Fruit fly (Drosophila melanogaster) whole organism, prepupa: Measurements from ENCODE around the gene CG8326.

Source experiments
- Blimp-1 ChIP-seq: fragments of 200-800 bp; sonication (Bioruptor generic); optimal IDR thresholded peaks from 3 replicates; lab custom pipeline; 2017; ENCODE audit warnings: missing biosample characterization, missing genetic modification characterization, mild to moderate bottlenecking, moderate library complexity, missing genetic modification reagents
- CG11902 ChIP-seq: fragments of 200-800 bp; sonication (Bioruptor generic); optimal IDR thresholded peaks from 3 replicates; lab custom pipeline; 2016; ENCODE audit warnings: missing biosample characterization, missing genetic modification characterization
- CG15336 ChIP-seq: fragments of 200-800 bp; sonication (Bioruptor generic); IDR thresholded peaks from 2 replicates; pipeline ENCODE4 v1.3.6; 2022; ENCODE audit warnings: missing biosample characterization, missing genetic modification characterization
- CG1621 ChIP-seq: fragments of 200-800 bp; sonication (Bioruptor generic); optimal IDR thresholded peaks from 3 replicates; lab custom pipeline; 2018; ENCODE audit warnings: missing biosample characterization, mild to moderate bottlenecking, missing genetic modification characterization
- CG3032 ChIP-seq: fragments of 200-800 bp; optimal IDR thresholded peaks from 2 replicates; lab custom pipeline; 2019; ENCODE audit warnings: missing biosample characterization, mild to moderate bottlenecking, missing genetic modification characterization, moderate library complexity
- CG34406 ChIP-seq: fragments of 200-800 bp; sonication (Bioruptor generic); optimal IDR thresholded peaks from 3 replicates; lab custom pipeline; 2016; ENCODE audit warnings: missing biosample characterization, missing genetic modification characterization
- CG3919 ChIP-seq: fragments of 200-800 bp; sonication (Bioruptor generic); optimal IDR thresholded peaks from 3 replicates; lab custom pipeline; 2016; ENCODE audit warnings: missing biosample characterization, missing genetic modification characterization
- CG6163 ChIP-seq: fragments of 200-800 bp; sonication (Bioruptor generic); IDR thresholded peaks from 3 replicates; pipeline ENCODE4 v1.3.6; 2022; ENCODE audit warnings: missing biosample characterization, missing genetic modification characterization
- CG8119 ChIP-seq: fragments of 200-800 bp; sonication (Bioruptor generic); IDR thresholded peaks from 3 replicates; pipeline ENCODE4 v1.3.6; 2022; ENCODE audit warnings: missing biosample characterization, missing genetic modification characterization
- CG8319 ChIP-seq: fragments of 200-800 bp; sonication (Bioruptor generic); optimal IDR thresholded peaks from 3 replicates; lab custom pipeline; 2016; ENCODE audit warnings: missing biosample characterization, missing genetic modification characterization
- CG9139 ChIP-seq: fragments of 200-800 bp; sonication (Bioruptor generic); optimal IDR thresholded peaks from 3 replicates; lab custom pipeline; 2017; ENCODE audit warnings: missing biosample characterization, mild to moderate bottlenecking, missing genetic modification characterization
- Eip78C ChIP-seq: fragments of 200-800 bp; sonication (Bioruptor generic); peaks from one replicate; lab custom pipeline; 2016; ENCODE audit warnings: missing biosample characterization, missing genetic modification characterization
- Ets96B ChIP-seq: fragments of 200-800 bp; optimal IDR thresholded peaks from 2 replicates; lab custom pipeline; 2019; ENCODE audit warnings: missing biosample characterization, mild to moderate bottlenecking, missing genetic modification characterization, moderate library complexity
- Gug ChIP-seq: fragments of 200-800 bp; sonication (Bioruptor generic); IDR thresholded peaks from 2 replicates; pipeline ENCODE4 v1.3.6; 2022; ENCODE audit warnings: missing biosample characterization, missing genetic modification characterization
- Lpt ChIP-seq: fragments of 200-800 bp; sonication (Bioruptor generic); optimal IDR thresholded peaks from 3 replicates; lab custom pipeline; 2016; ENCODE audit warnings: missing biosample characterization, missing genetic modification characterization
- Met ChIP-seq: fragments of 200-800 bp; sonication (Bioruptor generic); optimal IDR thresholded peaks from 3 replicates; lab custom pipeline; 2016; ENCODE audit warnings: missing biosample characterization, missing genetic modification characterization
- Sox102F ChIP-seq: fragments of 200-800 bp; sonication (Bioruptor generic); optimal IDR thresholded peaks from 2 replicates; lab custom pipeline; 2016; ENCODE audit warnings: missing biosample characterization, mild to moderate bottlenecking, missing genetic modification characterization
- Sox14 ChIP-seq: fragments of 200-800 bp; sonication (Bioruptor generic); optimal IDR thresholded peaks from 3 replicates; lab custom pipeline; 2016; ENCODE audit warnings: missing biosample characterization, missing genetic modification characterization
- achi ChIP-seq: fragments of 200-800 bp; sonication (Bioruptor generic); optimal IDR thresholded peaks from 3 replicates; lab custom pipeline; 2016; ENCODE audit warnings: missing biosample characterization, missing genetic modification characterization
- acj6 ChIP-seq: fragments of 200-800 bp; sonication (Bioruptor generic); optimal IDR thresholded peaks from 3 replicates; lab custom pipeline; 2016; ENCODE audit warnings: missing biosample characterization, missing genetic modification characterization
- cyc ChIP-seq: fragments of 200-800 bp; sonication (Bioruptor generic); optimal IDR thresholded peaks from 3 replicates; lab custom pipeline; 2016; ENCODE audit warnings: missing biosample characterization, missing genetic modification characterization
- dsx ChIP-seq: fragments of 200-800 bp; optimal IDR thresholded peaks from 3 replicates; lab custom pipeline; 2019; ENCODE audit warnings: missing biosample characterization, mild to moderate bottlenecking, missing genetic modification characterization, moderate library complexity; ENCODE audit not compliant: poor library complexity, severe bottlenecking
- eg ChIP-seq: fragments of 200-800 bp; sonication (Bioruptor generic); IDR thresholded peaks from 3 replicates; pipeline ENCODE4 v1.3.6; 2022; ENCODE audit warnings: missing biosample characterization, missing genetic modification characterization
- esn ChIP-seq: fragments of 200-800 bp; sonication (Bioruptor generic); optimal IDR thresholded peaks from 2 replicates; lab custom pipeline; 2016; ENCODE audit warnings: missing biosample characterization, mild to moderate bottlenecking, missing genetic modification characterization, moderate library complexity
- fd59A ChIP-seq: fragments of 200-800 bp; sonication (Bioruptor generic); optimal IDR thresholded peaks from 2 replicates; lab custom pipeline; 2017; ENCODE audit warnings: missing biosample characterization, mild to moderate bottlenecking, missing genetic modification characterization, missing genetic modification reagents
- fd85E ChIP-seq: fragments of 200-800 bp; sonication (Bioruptor generic); optimal IDR thresholded peaks from 3 replicates; lab custom pipeline; 2016; ENCODE audit warnings: missing biosample characterization, missing genetic modification characterization
- fkh ChIP-seq: fragments of 200-800 bp; sonication (Bioruptor generic); optimal IDR thresholded peaks from 3 replicates; lab custom pipeline; 2017; ENCODE audit warnings: missing biosample characterization, mild to moderate bottlenecking, missing genetic modification characterization, moderate library complexity
- lz ChIP-seq: fragments of 200-800 bp; sonication (Bioruptor generic); optimal IDR thresholded peaks from 3 replicates; lab custom pipeline; 2016; ENCODE audit warnings: missing biosample characterization, missing genetic modification characterization
- net ChIP-seq: fragments of 200-800 bp; sonication (Bioruptor generic); optimal IDR thresholded peaks from 3 replicates; lab custom pipeline; 2016; ENCODE audit warnings: missing biosample characterization, missing genetic modification characterization
- pdm3 ChIP-seq: fragments of 200-800 bp; sonication (Bioruptor generic); optimal IDR thresholded peaks from 3 replicates; lab custom pipeline; 2016; ENCODE audit warnings: missing biosample characterization, missing genetic modification characterization
- salr ChIP-seq, 2 experiments: fragments of 200-800 bp; sonication (Bioruptor generic); optimal IDR thresholded peaks; 3 replicates each; lab custom pipeline; 2016 to 2018; ENCODE audit warnings: missing biosample characterization in 2 of 2, missing genetic modification characterization in 2 of 2, mild to moderate bottlenecking in 1 of 2
- ss ChIP-seq, 2 experiments: fragments of 200-800 bp; sonication (Bioruptor generic); optimal IDR thresholded peaks; 2 replicates in 1 of 2; 3 replicates in 1 of 2; lab custom pipeline; 2017 to 2018; ENCODE audit warnings: mild to moderate bottlenecking in 2 of 2, missing biosample characterization in 2 of 2, missing genetic modification characterization in 2 of 2, moderate library complexity in 1 of 2
- svp ChIP-seq: fragments of 200-800 bp; sonication (Bioruptor generic); peaks from one replicate; lab custom pipeline; 2016; ENCODE audit warnings: missing biosample characterization, missing genetic modification characterization
- topi ChIP-seq: fragments of 200-800 bp; sonication (Bioruptor generic); optimal IDR thresholded peaks from 3 replicates; lab custom pipeline; 2016; ENCODE audit warnings: missing biosample characterization, missing genetic modification characterization
- vri ChIP-seq: fragments of 200-800 bp; sonication (Bioruptor generic); optimal IDR thresholded peaks from 3 replicates; lab custom pipeline; 2016; ENCODE audit warnings: missing biosample characterization, mild to moderate bottlenecking, missing genetic modification characterization

CG8326 gene

dm6 chrX:17677953-17678668, 48.8 kb upstream of the CG8326 start (continued):
- peak; percentile 55 for TF ChIP-seq CG3032 (tag; lab: Kevin White, UChicago)
- peak; percentile 62; the same call in 1 of the 3 replicates for TF ChIP-seq eg (GFP tag; lab: Robert Waterston, UW)
- peak; percentile 34 for TF ChIP-seq CG8319 (GFP tag; lab: Kevin White, UChicago)
- TF ChIP-seq pdm3 (GFP tag; lab: Kevin White, UChicago), result peak; percentile 51
- TF ChIP-seq acj6 (GFP tag; lab: Kevin White, UChicago), result peak; percentile 50
- peak; percentile 65 for TF ChIP-seq topi
- peak; percentile 60 for TF ChIP-seq CG34406 (GFP tag; lab: Kevin White, UChicago)
- no peak for TF ChIP-seq CG9139 (GFP tag; lab: Kevin White, UChicago)
- TF ChIP-seq Sox14 (GFP tag; lab: Kevin White, UChicago), result peak; percentile 2
- TF ChIP-seq CG1621 (tag; lab: Kevin White, UChicago), result no peak
- TF ChIP-seq fd85E, result no peak
- peak; percentile 37 for TF ChIP-seq cyc (GFP tag; lab: Kevin White, UChicago)
- TF ChIP-seq fkh, result no peak
- peak; percentile 64 for TF ChIP-seq Met (GFP tag; lab: Kevin White, UChicago)
- TF ChIP-seq Sox102F, result peak; percentile 18

dm6 chrX:17671788-17672187, 42.5 kb upstream of the CG8326 start, which contains the start of gene CG12990:
TSS of gene CG12990 (minus strand) at chrX:17671888.
- TF ChIP-seq Blimp-1 (GFP tag; lab: Kevin White, UChicago) (no peak), pdm3 (GFP tag; lab: Kevin White, UChicago) (no peak), Gug (GFP tag; lab: Robert Waterston, UW) (no peak), achi (GFP tag; lab: Kevin White, UChicago) (no peak), salr (GFP tag; optimal IDR thresholded peaks at IDR 0.05; lab: Kevin White, UChicago) (no peak), CG3919 (GFP tag; lab: Kevin White, UChicago) (no peak), dsx (no peak), CG6163 (GFP tag; lab: Robert Waterston, UW) (no peak), CG8319 (GFP tag; lab: Kevin White, UChicago) (no peak), Ets96B (tag; lab: Kevin White, UChicago) (no peak), CG11902 (GFP tag; lab: Kevin White, UChicago) (no peak), ss (GFP tag; optimal IDR thresholded peaks at IDR 0.05; lab: Kevin White, UChicago) (no peak)

dm6 chrX:17659119-17659452, 29.8 kb upstream of the CG8326 start:
- TF ChIP-seq vri, result peak; percentile 88
- no peak for TF ChIP-seq net (GFP tag; lab: Kevin White, UChicago)

dm6 chrX:17658207-17659118, 29.2 kb upstream of the CG8326 start:
- TF ChIP-seq fkh, result peak; percentile 72
- TF ChIP-seq esn (GFP tag; lab: Kevin White, UChicago), result no peak
- peak; percentile 51 for TF ChIP-seq Eip78C
- no peak for TF ChIP-seq topi
- peak; percentile 84 for TF ChIP-seq svp (GFP tag; lab: Kevin White, UChicago)
- TF ChIP-seq CG6163 (GFP tag; lab: Robert Waterston, UW), result 0 out of 3 replicates have a peak, but pooled peaks have one; percentile 25
- no peak for TF ChIP-seq fd59A (GFP tag; lab: Kevin White, UChicago)
- peak; percentile 28; the same call in 1 of the 2 replicates for TF ChIP-seq CG15336
- no peak for TF ChIP-seq Ets96B (tag; lab: Kevin White, UChicago)
- TF ChIP-seq CG8119, result peak; percentile 30; the same call in 1 of the 3 replicates
- TF ChIP-seq lz, result no peak
- TF ChIP-seq Lpt (GFP tag; lab: Kevin White, UChicago), result peak; percentile 72
